Fruit fly (Drosophila melanogaster) whole organism, adult: ENCODE data around the gene Ppm1.

ENCODE experiments used
- CG11617 ChIP-seq: fragments of 200-800 bp; sonication (Bioruptor generic); optimal IDR thresholded peaks from 2 replicates; lab custom pipeline; 2017; ENCODE audit warnings: mild to moderate bottlenecking, missing biosample characterization, missing genetic modification reagents, missing genetic modification characterization
- CG12768 ChIP-seq: fragments of 200-800 bp; sonication (Bioruptor generic); optimal IDR thresholded peaks from 2 replicates; lab custom pipeline; 2017; ENCODE audit warnings: missing biosample characterization, missing genetic modification characterization, mild to moderate bottlenecking, moderate library complexity, missing genetic modification reagents
- CG14711 ChIP-seq: fragments of 200-800 bp; sonication (Bioruptor generic); optimal IDR thresholded peaks from 2 replicates; lab custom pipeline; 2018; ENCODE audit warnings: missing biosample characterization, mild to moderate bottlenecking, missing genetic modification characterization, moderate library complexity
- CG1620 ChIP-seq: fragments of 200-800 bp; sonication (Bioruptor generic); optimal IDR thresholded peaks from 2 replicates; lab custom pipeline; 2016; ENCODE audit warnings: missing biosample characterization, missing genetic modification characterization
- CG33017 ChIP-seq: fragments of 200-800 bp; sonication (Bioruptor generic); optimal IDR thresholded peaks from 2 replicates; lab custom pipeline; 2018; ENCODE audit warnings: missing biosample characterization, mild to moderate bottlenecking, missing genetic modification characterization, moderate library complexity
- CG5204 ChIP-seq: fragments of 200-800 bp; sonication (Bioruptor generic); optimal IDR thresholded peaks from 2 replicates; lab custom pipeline; 2016; ENCODE audit warnings: missing biosample characterization, missing genetic modification characterization
- CG7045 ChIP-seq: fragments of 200-800 bp; sonication (Bioruptor generic); optimal IDR thresholded peaks from 2 replicates; lab custom pipeline; 2017; ENCODE audit warnings: missing biosample characterization, mild to moderate bottlenecking, missing genetic modification characterization
- CG7101 ChIP-seq: fragments of 200-800 bp; sonication (Bioruptor generic); optimal IDR thresholded peaks from 2 replicates; lab custom pipeline; 2018; ENCODE audit warnings: missing biosample characterization, mild to moderate bottlenecking, missing genetic modification characterization, moderate library complexity
- Clk ChIP-seq: fragments of 200-800 bp; sonication (Bioruptor generic); optimal IDR thresholded peaks from 2 replicates; lab custom pipeline; 2017; ENCODE audit warnings: missing biosample characterization, missing genetic modification characterization
- Crg-1 ChIP-seq: fragments of 200-800 bp; sonication (Bioruptor generic); optimal IDR thresholded peaks from 2 replicates; lab custom pipeline; 2016; ENCODE audit warnings: missing biosample characterization, missing genetic modification characterization
- Hr96 ChIP-seq: fragments of 200-800 bp; sonication (Bioruptor generic); optimal IDR thresholded peaks from 2 replicates; lab custom pipeline; 2016; ENCODE audit warnings: missing biosample characterization, missing genetic modification characterization
- Mnt ChIP-seq: fragments of 200-800 bp; sonication (Bioruptor generic); optimal IDR thresholded peaks from 2 replicates; lab custom pipeline; 2016; ENCODE audit warnings: missing biosample characterization, mild to moderate bottlenecking, missing genetic modification characterization
- bab1 ChIP-seq: fragments of 200-800 bp; sonication (Bioruptor generic); optimal IDR thresholded peaks from 3 replicates; lab custom pipeline; 2019; ENCODE audit warnings: missing biosample characterization, mild to moderate bottlenecking, missing genetic modification characterization, moderate library complexity
- cic ChIP-seq: fragments of 200-800 bp; sonication (Bioruptor generic); optimal IDR thresholded peaks from 2 replicates; lab custom pipeline; 2017; ENCODE audit warnings: missing biosample characterization, mild to moderate bottlenecking, missing genetic modification characterization, moderate library complexity
- cnc ChIP-seq, 2 experiments: fragments of >200 bp; optimal IDR thresholded peaks; 2 replicates each; lab custom pipeline; 2017
- kay ChIP-seq: fragments of 200-800 bp; sonication (Bioruptor generic); peaks from one replicate; lab custom pipeline; 2016; ENCODE audit warnings: missing biosample characterization, missing genetic modification characterization, borderline replicate concordance
- ovo ChIP-seq: fragments of 200-800 bp; sonication (Bioruptor generic); optimal IDR thresholded peaks from 2 replicates; lab custom pipeline; 2016; ENCODE audit warnings: missing biosample characterization, missing genetic modification characterization
- pad ChIP-seq: fragments of 200-800 bp; sonication (Bioruptor generic); optimal IDR thresholded peaks from 3 replicates; lab custom pipeline; 2017; ENCODE audit warnings: missing biosample characterization, missing genetic modification characterization, mild to moderate bottlenecking, moderate library complexity, missing genetic modification reagents
- tj ChIP-seq: fragments of 200-800 bp; sonication (Bioruptor generic); optimal IDR thresholded peaks from 3 replicates; lab custom pipeline; 2017; ENCODE audit warnings: missing biosample characterization, mild to moderate bottlenecking, missing genetic modification characterization, moderate library complexity
- toe ChIP-seq: fragments of 200-800 bp; sonication (Bioruptor generic); optimal IDR thresholded peaks from 2 replicates; lab custom pipeline; 2016; ENCODE audit warnings: missing biosample characterization, missing genetic modification characterization

Ppm1 gene

DNA sequence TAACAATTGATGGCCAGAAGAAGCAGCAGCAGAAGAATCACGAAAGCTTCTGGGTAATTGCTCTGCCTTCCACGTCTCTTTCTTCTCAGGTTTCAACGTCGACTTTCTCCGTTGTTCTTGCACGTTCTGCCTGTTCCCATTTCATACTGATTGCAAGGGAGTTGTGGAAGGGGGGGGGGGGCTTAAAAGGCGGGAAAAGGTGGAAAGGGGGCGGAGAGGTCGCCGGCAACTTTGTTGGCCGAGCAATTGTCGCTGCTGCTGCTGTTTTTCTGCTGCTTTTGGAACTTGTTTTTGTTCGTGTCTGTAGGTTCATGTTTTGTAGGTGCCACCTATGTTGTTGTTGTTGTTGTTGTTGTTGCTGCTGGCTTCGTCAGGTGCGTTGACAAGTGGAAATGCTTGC is 15.6 kb upstream of the Ppm1 start:
- peak; percentile 87 for TF ChIP-seq tj (GFP tag; lab: Kevin White, UChicago)
- TF ChIP-seq kay (GFP tag; lab: Kevin White, UChicago) = no peak
- no peak for TF ChIP-seq Hr96 (GFP tag; lab: Kevin White, UChicago)
- TF ChIP-seq CG7101 (tag; lab: Kevin White, UChicago) = no peak
- TF ChIP-seq CG11617 (GFP tag; lab: Kevin White, UChicago) = no peak
- TF ChIP-seq bab1 (GFP tag; lab: Kevin White, UChicago) = no peak

DNA sequence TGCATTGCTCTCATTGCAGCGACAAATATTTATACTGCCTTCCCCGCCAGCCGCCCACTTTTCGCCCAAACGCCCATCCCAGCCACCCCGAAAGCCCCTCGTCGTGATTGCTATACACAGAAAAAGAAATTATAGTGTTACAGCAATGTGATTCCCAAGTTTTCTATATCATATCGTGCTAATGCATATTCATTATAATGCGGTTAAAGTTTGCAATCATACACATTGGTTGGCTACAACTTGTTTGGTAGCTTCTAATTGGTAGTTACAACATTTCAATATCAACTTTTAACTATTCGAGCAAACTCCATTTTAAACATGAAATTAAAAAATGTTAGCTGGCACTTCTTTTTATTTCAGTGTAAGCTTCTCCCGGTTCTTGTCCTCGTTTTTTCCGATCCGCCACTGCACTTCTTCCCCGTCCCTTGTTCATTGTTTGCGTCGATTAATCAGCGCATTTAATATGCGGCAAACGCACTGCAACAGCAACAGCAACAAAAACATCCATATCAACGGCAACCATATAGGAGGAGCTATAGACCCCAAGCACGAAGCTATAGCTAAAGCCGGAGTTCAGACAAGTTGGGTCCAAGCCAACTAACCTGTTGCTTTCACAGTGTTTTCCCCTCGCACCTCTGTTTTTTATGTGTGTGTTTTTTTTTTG is 15.0 kb upstream of the Ppm1 start:
- TF ChIP-seq CG7045 (GFP tag; lab: Kevin White, UChicago) (peak; percentile 47), cnc (optimal IDR thresholded peaks at IDR 0.05; lab: Kevin White, UChicago) (no peak), tj (GFP tag; lab: Kevin White, UChicago) (peak; percentile 56), CG12768 (no peak)

DNA sequence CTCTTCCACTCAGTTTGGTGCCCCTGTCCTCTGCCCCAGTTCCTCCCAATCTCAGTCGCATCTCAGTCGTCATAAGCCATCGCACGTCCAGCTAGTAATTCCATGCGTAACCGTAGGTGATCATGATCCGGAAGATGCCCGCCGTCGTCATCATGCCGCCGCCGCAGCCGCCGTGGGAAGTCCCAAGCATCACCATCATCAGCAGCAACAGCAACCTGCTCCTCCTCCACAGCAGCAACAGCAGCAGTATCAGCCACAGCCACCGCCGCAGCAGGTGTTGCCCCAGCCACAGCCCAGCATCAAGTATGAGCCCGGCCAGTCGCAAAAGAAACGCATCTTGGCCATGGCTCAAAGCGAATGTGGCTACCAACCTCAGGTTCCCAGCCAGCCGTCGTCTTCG is 8.2 kb upstream of the Ppm1 start:
- TF ChIP-seq CG12768 (no peak), cnc (optimal IDR thresholded peaks at IDR 0.05; lab: Kevin White, UChicago) (no peak), kay (GFP tag; lab: Kevin White, UChicago) (no peak), ovo (no peak), CG33017 (no peak), toe (GFP tag; lab: Kevin White, UChicago) (no peak), Mnt (no peak), cic (GFP tag; lab: Kevin White, UChicago) (no peak), CG7101 (tag; lab: Kevin White, UChicago) (no peak), CG5204 (GFP tag; lab: Kevin White, UChicago) (no peak), pad (GFP tag; lab: Kevin White, UChicago) (no peak), CG11617 (GFP tag; lab: Kevin White, UChicago) (no peak), Clk (no peak)

DNA sequence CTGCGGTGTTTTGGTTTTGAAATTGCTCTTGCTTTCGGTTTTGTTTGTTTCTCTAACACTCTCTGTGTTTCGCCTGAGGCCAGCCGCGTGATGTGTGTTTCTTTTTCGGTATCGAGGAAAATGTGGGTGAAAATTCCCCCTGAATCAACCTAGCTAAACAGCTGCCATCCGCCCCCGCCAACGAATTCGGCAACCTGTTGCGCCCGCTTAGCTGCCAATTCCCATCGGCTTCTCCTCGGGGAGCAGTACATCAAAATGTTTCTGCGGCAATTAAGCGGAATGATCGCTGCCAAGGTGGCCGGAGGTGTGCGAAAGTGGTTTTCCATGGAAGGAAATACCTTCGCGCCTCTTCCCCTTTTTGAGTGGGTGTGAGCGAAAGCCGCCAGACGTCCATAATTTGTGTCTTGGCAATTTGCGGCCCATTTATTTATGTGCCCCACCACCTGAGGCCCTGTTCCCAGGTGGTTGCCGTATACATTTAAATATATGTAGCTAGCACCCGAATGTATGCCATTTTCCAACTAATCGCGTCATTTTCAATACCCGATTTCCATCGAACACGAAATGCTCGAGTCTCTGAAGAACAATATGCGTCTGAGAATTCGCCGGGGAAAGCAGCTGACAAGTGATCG is 5.6 kb downstream of the Ppm1 start:
- no peak for TF ChIP-seq CG12768
- no peak for TF ChIP-seq CG33017
- TF ChIP-seq cic (GFP tag; lab: Kevin White, UChicago) = no peak
- no peak for TF ChIP-seq ovo
- TF ChIP-seq Crg-1 (GFP tag; lab: Kevin White, UChicago) = no peak
- TF ChIP-seq cnc (optimal IDR thresholded peaks at IDR 0.05; lab: Kevin White, UChicago) = no peak
- no peak for TF ChIP-seq CG1620 (GFP tag; lab: Kevin White, UChicago)
- no peak for TF ChIP-seq Hr96 (GFP tag; lab: Kevin White, UChicago)
- no peak for TF ChIP-seq pad (GFP tag; lab: Kevin White, UChicago)
- no peak for TF ChIP-seq Mnt
- no peak for TF ChIP-seq CG7045 (GFP tag; lab: Kevin White, UChicago)
- no peak for TF ChIP-seq CG11617 (GFP tag; lab: Kevin White, UChicago)
- no peak for TF ChIP-seq kay (GFP tag; lab: Kevin White, UChicago)
- TF ChIP-seq toe (GFP tag; lab: Kevin White, UChicago) = no peak
- TF ChIP-seq CG14711 (tag; lab: Kevin White, UChicago) = no peak
- TF ChIP-seq bab1 (GFP tag; lab: Kevin White, UChicago) = no peak
- no peak for TF ChIP-seq Clk
- TF ChIP-seq CG5204 (GFP tag; lab: Kevin White, UChicago) = no peak
- no peak for TF ChIP-seq tj (GFP tag; lab: Kevin White, UChicago)
- TF ChIP-seq CG7101 (tag; lab: Kevin White, UChicago) = no peak

DNA sequence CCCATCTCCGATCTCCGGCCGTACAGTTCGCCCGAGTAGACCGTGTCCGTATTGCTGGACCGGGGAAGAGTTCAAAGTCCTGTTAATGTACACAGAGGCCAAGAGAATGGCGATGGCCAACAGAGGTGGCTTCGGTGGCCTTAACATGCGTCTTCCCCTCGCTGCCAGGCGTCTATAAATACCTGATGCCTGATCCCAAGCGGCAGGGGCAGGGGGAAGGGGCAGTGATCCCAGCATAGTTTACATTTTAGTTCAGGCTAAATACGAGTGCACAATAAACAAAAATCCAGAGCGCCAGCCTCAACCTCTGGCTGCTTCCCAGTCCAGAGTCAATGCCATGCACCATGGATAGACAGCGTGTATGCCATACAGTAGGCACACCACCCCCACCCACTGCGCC is 6.7 kb downstream of the Ppm1 start:
- TF ChIP-seq pad (GFP tag; lab: Kevin White, UChicago) (no peak), Clk (no peak), CG7045 (GFP tag; lab: Kevin White, UChicago) (no peak), CG7101 (tag; lab: Kevin White, UChicago) (no peak), ovo (no peak), Mnt (no peak), CG33017 (no peak), CG14711 (tag; lab: Kevin White, UChicago) (no peak), Hr96 (GFP tag; lab: Kevin White, UChicago) (no peak), tj (GFP tag; lab: Kevin White, UChicago) (no peak), toe (GFP tag; lab: Kevin White, UChicago) (no peak), bab1 (GFP tag; lab: Kevin White, UChicago) (no peak), CG12768 (no peak), cic (GFP tag; lab: Kevin White, UChicago) (no peak), CG11617 (GFP tag; lab: Kevin White, UChicago) (no peak), Crg-1 (GFP tag; lab: Kevin White, UChicago) (no peak), CG1620 (GFP tag; lab: Kevin White, UChicago) (no peak), cnc (optimal IDR thresholded peaks at IDR 0.05; lab: Kevin White, UChicago) (no peak), kay (GFP tag; lab: Kevin White, UChicago) (no peak)

DNA sequence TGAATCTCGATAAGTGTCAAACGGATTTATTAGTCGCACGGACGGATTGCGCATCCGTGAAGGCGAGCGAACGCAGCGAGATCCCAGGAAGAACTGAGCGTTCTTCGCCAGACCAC is 7.9 kb downstream of the Ppm1 start, which contains the start of gene Kah:
Gene Kah, minus strand, starts transcription at position 101 of the 116 bp plus-strand sequence.
- TF ChIP-seq CG7101 (tag; lab: Kevin White, UChicago) (no peak), CG1620 (GFP tag; lab: Kevin White, UChicago) (no peak), pad (GFP tag; lab: Kevin White, UChicago) (no peak), Mnt (no peak), bab1 (GFP tag; lab: Kevin White, UChicago) (no peak), Crg-1 (GFP tag; lab: Kevin White, UChicago) (no peak), ovo (no peak)
